Fruit fly (Drosophila melanogaster) whole organism, wandering third instar larva: ENCODE data around the gene Nepl4.

ENCODE experiments used
- Dfd ChIP-seq: fragments of >200 bp; optimal IDR thresholded peaks from 2 replicates; lab custom pipeline; 2017; ENCODE audit warnings: missing biosample characterization, missing genetic modification characterization
- h ChIP-seq: fragments of 200-800 bp; sonication (Bioruptor generic); optimal IDR thresholded peaks from 3 replicates; lab custom pipeline; 2016; ENCODE audit warnings: missing biosample characterization, mild to moderate bottlenecking, missing genetic modification characterization
- jim ChIP-seq: fragments of 175-275, 200-325 bp; sonication (Bioruptor generic); optimal IDR thresholded peaks from 2 replicates; lab custom pipeline; 2016; ENCODE audit warnings: missing biosample characterization, mild to moderate bottlenecking, missing genetic modification characterization
- lola ChIP-seq: fragments of >200 bp; optimal IDR thresholded peaks from 2 replicates; lab custom pipeline; 2017; ENCODE audit warnings: missing biosample characterization, missing genetic modification characterization
- pan ChIP-seq: fragments of >200 bp; optimal IDR thresholded peaks from 2 replicates; lab custom pipeline; 2017

DNA sequence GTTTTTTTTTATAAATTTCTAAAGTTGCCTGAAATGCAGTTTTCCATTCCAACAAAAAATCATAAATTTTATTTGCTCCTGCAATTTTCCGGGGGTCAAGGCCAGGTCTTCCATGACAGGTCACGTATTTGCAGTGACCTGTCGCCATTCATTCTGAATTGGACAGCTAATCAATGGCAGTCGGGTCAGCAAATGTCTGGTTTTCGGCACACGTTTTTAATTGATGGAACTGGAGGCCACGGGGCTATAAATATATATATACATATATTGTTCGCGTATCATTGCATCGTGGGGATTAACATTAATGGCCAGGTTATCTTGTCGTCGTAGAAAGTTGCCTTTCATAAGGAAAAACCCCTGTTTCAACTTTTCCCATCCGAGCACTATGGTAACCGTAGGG lies 19.4 kb downstream of the Nepl4 start:
- TF ChIP-seq Dfd (no peak), jim (GFP tag; lab: Kevin White, UChicago) (no peak), h (GFP tag; lab: Kevin White, UChicago) (no peak), lola (no peak), pan (lab: Kevin White, UChicago) (no peak)
